Worm (Caenorhabditis elegans): ENCODE measurements around the gene rif-1.1.

Gene rif-1.1

DNA sequence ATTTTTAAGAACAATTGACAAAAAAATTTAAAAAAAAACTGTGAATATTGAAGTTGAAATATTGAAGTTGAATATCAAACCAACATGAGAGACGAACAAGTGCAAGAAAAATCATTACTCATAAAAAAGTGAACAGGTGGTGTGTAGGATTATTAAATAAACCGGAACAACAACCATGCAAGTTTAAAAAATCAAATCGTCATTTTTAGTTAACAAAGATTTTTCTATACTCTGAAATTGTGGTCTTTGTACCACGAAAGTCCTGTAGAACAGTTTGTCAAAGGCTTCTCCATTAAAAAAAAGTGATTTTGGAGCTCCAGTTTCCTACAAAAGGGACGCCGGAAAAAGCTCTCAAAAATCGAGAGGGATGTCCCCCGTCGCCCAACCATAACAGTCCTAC is 21.1 kb downstream of the rif-1.1 start, which contains the start of gene C06A12.19:
Gene C06A12.19, minus strand, starts transcription at position 101 of the 400 bp plus-strand sequence.
- no peak for TF ChIP-seq cog-1 (tag; optimal IDR thresholded peaks at IDR 0.05)
- TF ChIP-seq flt-1 (GFP tag; IDR thresholded peaks at IDR 0.05), result no peak
- no peak for TF ChIP-seq tab-1 (GFP tag; IDR thresholded peaks at IDR 0.05)
- no peak for TF ChIP-seq med-1 (GFP tag; optimal IDR thresholded peaks at IDR 0.05; ENCODE audit: insufficient read depth)
- no peak for TF ChIP-seq klf-2 (GFP tag; conservative IDR thresholded peaks at IDR 0.05)
- TF ChIP-seq ref-1 (GFP tag; conservative IDR thresholded peaks at IDR 0.05), result no peak
- no peak for TF ChIP-seq ztf-23 (GFP tag; IDR thresholded peaks at IDR 0.05)
- no peak for TF ChIP-seq ztf-29 (GFP tag; IDR thresholded peaks at IDR 0.05)
- no peak for TF ChIP-seq T22C8.4 (GFP tag; IDR thresholded peaks at IDR 0.05)

DNA sequence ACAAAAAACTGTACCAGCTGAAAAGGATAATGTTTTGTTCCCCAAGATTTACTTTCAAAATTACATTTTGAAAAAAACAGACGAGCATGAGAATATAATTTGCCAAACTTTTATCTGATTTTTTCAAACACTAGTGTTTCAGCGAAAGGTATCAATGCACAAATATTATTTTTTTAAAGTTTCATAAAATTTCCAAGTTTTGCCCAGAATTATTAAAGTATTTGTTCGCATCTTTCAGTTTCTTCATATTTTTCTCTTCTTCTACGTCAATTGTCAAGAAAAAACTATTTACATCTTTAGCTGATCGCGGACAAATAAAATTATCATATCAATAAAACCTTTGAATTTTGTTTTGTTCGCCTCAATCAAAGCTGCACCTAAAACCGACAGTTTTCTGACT is 24.0 kb downstream of the rif-1.1 start, which contains the start of gene C06A12.8:
Gene C06A12.8, plus strand, starts transcription at position 301 of the 400 bp plus-strand sequence.
- TF ChIP-seq cog-1 (tag; optimal IDR thresholded peaks at IDR 0.05), result no peak
- no peak for TF ChIP-seq ref-1 (GFP tag; conservative IDR thresholded peaks at IDR 0.05)
- no peak for TF ChIP-seq med-1 (GFP tag; optimal IDR thresholded peaks at IDR 0.05; ENCODE audit: insufficient read depth)
- TF ChIP-seq ztf-23 (GFP tag; IDR thresholded peaks at IDR 0.05), result no peak
- TF ChIP-seq flt-1 (GFP tag; IDR thresholded peaks at IDR 0.05), result no peak
- no peak for TF ChIP-seq ztf-29 (GFP tag; IDR thresholded peaks at IDR 0.05)
- no peak for TF ChIP-seq klf-2 (GFP tag; conservative IDR thresholded peaks at IDR 0.05)
- no peak for TF ChIP-seq T22C8.4 (GFP tag; IDR thresholded peaks at IDR 0.05)
- TF ChIP-seq tab-1 (GFP tag; IDR thresholded peaks at IDR 0.05), result no peak

DNA sequence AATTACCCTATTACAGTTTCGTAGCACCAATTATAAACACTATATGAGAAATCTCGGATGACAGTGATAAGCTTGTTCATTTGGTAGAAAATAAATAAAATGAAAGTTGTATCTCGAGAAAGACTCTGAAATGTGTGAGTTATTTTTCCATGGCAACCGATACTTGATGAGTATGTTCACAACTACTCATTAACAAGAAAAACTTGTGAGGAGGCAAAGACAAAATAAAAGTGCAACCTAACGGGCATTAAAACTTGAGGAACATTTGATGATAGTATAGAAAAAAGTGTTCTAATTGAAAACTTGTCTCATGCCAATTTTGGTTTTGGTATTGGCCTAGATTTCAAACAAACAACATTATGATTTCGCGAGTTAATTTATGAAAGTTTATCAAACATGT is 24.5 kb downstream of the rif-1.1 start, which contains the start of gene gcy-27:
Gene gcy-27, minus strand, starts transcription at position 101 of the 400 bp plus-strand sequence.
- TF ChIP-seq cog-1 (tag; optimal IDR thresholded peaks at IDR 0.05), result no peak
- no peak for TF ChIP-seq med-1 (GFP tag; optimal IDR thresholded peaks at IDR 0.05; ENCODE audit: insufficient read depth)
- no peak for TF ChIP-seq tab-1 (GFP tag; IDR thresholded peaks at IDR 0.05)
- no peak for TF ChIP-seq ref-1 (GFP tag; conservative IDR thresholded peaks at IDR 0.05)
- TF ChIP-seq flt-1 (GFP tag; IDR thresholded peaks at IDR 0.05), result no peak
- no peak for TF ChIP-seq ztf-23 (GFP tag; IDR thresholded peaks at IDR 0.05)
- TF ChIP-seq klf-2 (GFP tag; conservative IDR thresholded peaks at IDR 0.05), result no peak

DNA sequence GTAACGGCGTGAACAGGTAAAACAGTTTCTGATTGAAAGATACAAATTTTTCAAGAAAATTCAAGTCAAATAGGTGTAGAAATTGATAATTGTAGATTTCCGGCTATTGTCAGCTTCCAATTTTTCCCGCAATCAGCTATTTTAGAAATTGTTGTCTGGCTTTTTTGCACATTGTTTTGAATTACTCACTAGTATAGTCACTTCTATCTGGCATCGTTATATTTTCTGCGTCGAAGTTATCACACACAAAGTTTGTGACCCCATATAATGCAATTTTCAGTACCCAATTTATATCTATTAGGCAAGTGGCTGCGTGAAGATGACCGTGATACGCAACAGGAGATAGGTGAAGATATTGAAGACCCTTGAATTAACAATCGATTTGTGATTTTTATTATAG is 25.8 kb downstream of the rif-1.1 start:
- TF ChIP-seq flt-1 (GFP tag; IDR thresholded peaks at IDR 0.05), result no peak
- TF ChIP-seq tab-1 (GFP tag; IDR thresholded peaks at IDR 0.05), result no peak
- TF ChIP-seq T22C8.4 (GFP tag; IDR thresholded peaks at IDR 0.05), result no peak
- no peak for TF ChIP-seq med-1 (GFP tag; optimal IDR thresholded peaks at IDR 0.05; ENCODE audit: insufficient read depth)
- no peak for TF ChIP-seq ztf-29 (GFP tag; IDR thresholded peaks at IDR 0.05)
- TF ChIP-seq ztf-23 (GFP tag; IDR thresholded peaks at IDR 0.05), result no peak
- no peak for TF ChIP-seq klf-2 (GFP tag; conservative IDR thresholded peaks at IDR 0.05)
- no peak for TF ChIP-seq ref-1 (GFP tag; conservative IDR thresholded peaks at IDR 0.05)
- no peak for TF ChIP-seq cog-1 (tag; optimal IDR thresholded peaks at IDR 0.05)

DNA sequence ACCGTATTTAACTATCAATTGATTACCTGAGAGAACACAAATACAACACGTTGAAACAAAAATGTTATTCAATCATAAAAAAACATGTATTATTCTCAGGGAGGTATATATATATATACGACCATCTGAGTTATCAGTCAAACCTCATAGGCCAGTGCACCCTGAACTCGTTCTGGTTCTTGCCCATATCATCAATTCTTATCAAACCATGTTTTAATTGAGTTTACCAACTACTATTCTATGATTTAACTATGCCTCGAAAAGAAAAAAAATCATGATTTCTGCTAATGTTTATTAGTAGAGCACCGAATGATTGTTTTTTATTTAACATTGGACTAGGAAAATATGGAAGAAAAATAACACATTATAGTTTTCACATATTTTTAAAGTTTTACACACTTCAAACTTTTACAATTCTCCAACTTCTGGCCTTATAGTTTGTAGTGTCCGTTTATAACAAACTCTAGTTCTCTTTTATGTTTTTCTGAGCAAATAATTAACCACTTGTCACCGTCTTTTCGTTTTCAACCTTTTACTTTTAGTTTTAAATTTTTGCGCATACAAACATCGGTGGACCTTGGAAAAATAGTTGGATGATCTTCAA is 28.7 kb downstream of the rif-1.1 start:
- TF ChIP-seq cog-1 (tag; optimal IDR thresholded peaks at IDR 0.05), result no peak
- TF ChIP-seq klf-2 (GFP tag; conservative IDR thresholded peaks at IDR 0.05), result no peak
- no peak for TF ChIP-seq flt-1 (GFP tag; IDR thresholded peaks at IDR 0.05)
- no peak for TF ChIP-seq ztf-23 (GFP tag; IDR thresholded peaks at IDR 0.05)
- TF ChIP-seq T22C8.4 (GFP tag; IDR thresholded peaks at IDR 0.05), result no peak
- no peak for TF ChIP-seq ztf-29 (GFP tag; IDR thresholded peaks at IDR 0.05)
- no peak for TF ChIP-seq med-1 (GFP tag; optimal IDR thresholded peaks at IDR 0.05; ENCODE audit: insufficient read depth)
- no peak for TF ChIP-seq tab-1 (GFP tag; IDR thresholded peaks at IDR 0.05)
- no peak for TF ChIP-seq ref-1 (GFP tag; conservative IDR thresholded peaks at IDR 0.05)

DNA sequence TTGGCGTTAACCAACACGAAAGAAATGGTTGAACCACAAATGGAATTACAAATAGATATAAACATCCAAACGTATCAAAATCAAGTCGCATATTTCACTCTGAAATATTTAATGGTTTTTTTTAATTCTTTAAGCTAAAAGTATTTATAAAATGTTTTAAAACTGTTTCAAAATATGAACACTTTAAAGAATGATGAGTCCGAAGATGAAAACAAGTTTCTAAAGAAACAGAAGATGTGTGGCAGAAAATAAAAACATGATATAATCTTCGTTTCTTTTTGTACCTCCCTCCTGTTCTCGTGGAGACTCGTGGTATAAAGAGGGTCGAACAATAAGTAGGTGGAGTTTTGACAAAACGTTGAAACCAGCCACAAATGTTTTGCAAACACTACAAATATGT is 29.8 kb downstream of the rif-1.1 start, which contains the start of gene lact-6:
Gene lact-6, minus strand, starts transcription at position 101 of the 400 bp plus-strand sequence.
- TF ChIP-seq ztf-29 (GFP tag; IDR thresholded peaks at IDR 0.05) (no peak), klf-2 (GFP tag; conservative IDR thresholded peaks at IDR 0.05) (no peak), T22C8.4 (GFP tag; IDR thresholded peaks at IDR 0.05) (no peak), flt-1 (GFP tag; IDR thresholded peaks at IDR 0.05) (no peak), cog-1 (tag; optimal IDR thresholded peaks at IDR 0.05) (no peak), med-1 (GFP tag; optimal IDR thresholded peaks at IDR 0.05; ENCODE audit: insufficient read depth) (no peak), ref-1 (GFP tag; conservative IDR thresholded peaks at IDR 0.05) (no peak), ztf-23 (GFP tag; IDR thresholded peaks at IDR 0.05) (no peak), tab-1 (GFP tag; IDR thresholded peaks at IDR 0.05) (no peak)

DNA sequence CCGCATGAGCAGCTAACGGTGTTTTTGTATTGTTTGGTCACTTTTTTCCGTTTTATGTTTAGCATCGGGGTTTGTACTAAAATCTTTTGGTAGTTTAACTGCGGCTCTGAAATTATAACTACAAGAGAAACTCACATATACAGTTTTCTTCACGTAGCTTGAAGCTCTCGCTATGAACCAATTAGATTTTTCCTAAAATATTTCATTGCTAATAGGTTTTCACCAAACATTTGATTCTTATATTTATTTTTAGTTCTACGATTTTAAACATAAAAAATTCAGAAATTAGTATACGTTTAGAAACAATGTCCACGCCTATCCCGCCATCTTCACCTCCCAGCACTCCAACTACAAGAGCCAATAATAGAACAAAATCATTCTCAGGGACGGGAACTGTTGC is 33.6 kb downstream of the rif-1.1 start, which contains the start of gene C06A12.3:
Gene C06A12.3, plus strand, starts transcription at position 301 of the 400 bp plus-strand sequence.
- TF ChIP-seq tab-1 (GFP tag; IDR thresholded peaks at IDR 0.05), result no peak
- TF ChIP-seq med-1 (GFP tag; optimal IDR thresholded peaks at IDR 0.05; ENCODE audit: insufficient read depth), result no peak
- no peak for TF ChIP-seq ztf-23 (GFP tag; IDR thresholded peaks at IDR 0.05)
- TF ChIP-seq cog-1 (tag; optimal IDR thresholded peaks at IDR 0.05), result no peak
- no peak for TF ChIP-seq klf-2 (GFP tag; conservative IDR thresholded peaks at IDR 0.05)
- no peak for TF ChIP-seq ref-1 (GFP tag; conservative IDR thresholded peaks at IDR 0.05)
- no peak for TF ChIP-seq ztf-29 (GFP tag; IDR thresholded peaks at IDR 0.05)
- TF ChIP-seq flt-1 (GFP tag; IDR thresholded peaks at IDR 0.05), result no peak
- TF ChIP-seq T22C8.4 (GFP tag; IDR thresholded peaks at IDR 0.05), result no peak

DNA sequence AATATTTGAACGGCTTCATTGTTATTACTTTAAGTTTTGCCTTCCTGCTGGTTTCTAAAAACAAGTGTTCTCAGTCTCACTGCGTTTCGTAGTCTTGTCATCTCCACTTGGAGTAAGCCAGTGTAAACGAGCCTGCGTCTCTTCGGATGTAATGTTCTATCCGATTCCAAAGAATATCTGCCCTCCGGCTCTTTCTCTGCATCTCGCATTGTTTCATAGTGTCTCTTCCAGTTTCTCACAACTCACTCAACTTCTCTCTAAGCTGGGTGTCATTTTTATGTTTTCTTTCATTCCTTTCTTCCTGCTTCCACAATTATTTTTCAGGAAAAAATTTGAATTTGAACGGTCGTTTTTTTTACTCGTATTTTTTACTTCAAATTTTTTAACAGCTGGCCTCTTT is 34.1 kb downstream of the rif-1.1 start:
- TF ChIP-seq tab-1 (GFP tag; IDR thresholded peaks at IDR 0.05) (no peak), klf-2 (GFP tag; conservative IDR thresholded peaks at IDR 0.05) (no peak), cog-1 (tag; optimal IDR thresholded peaks at IDR 0.05) (no peak), ref-1 (GFP tag; conservative IDR thresholded peaks at IDR 0.05) (no peak), ztf-29 (GFP tag; IDR thresholded peaks at IDR 0.05) (no peak), T22C8.4 (GFP tag; IDR thresholded peaks at IDR 0.05) (no peak), ztf-23 (GFP tag; IDR thresholded peaks at IDR 0.05) (no peak)

DNA sequence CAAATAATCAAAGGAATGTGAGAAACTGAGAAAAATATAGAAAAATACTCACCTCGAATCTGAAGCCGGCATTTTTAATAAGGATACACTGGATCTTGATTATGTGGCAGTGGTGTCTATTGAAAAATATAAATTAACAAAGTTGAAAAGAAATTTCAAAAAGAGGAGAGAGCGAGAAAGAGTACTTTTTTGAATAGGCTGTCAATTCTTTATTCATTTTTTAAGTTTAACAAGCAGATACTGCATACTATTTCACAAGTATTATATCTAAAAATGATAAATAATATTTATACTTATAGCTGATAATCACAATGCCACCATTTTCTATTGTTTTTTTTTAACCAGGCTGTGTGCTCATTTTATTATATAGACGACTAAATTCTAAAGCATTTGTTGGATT is 43.3 kb downstream of the rif-1.1 start, which contains the start of gene npr-26:
Gene npr-26, minus strand, starts transcription at position 101 of the 400 bp plus-strand sequence.
- TF ChIP-seq T22C8.4 (GFP tag; IDR thresholded peaks at IDR 0.05) (no peak), ref-1 (GFP tag; conservative IDR thresholded peaks at IDR 0.05) (no peak), ztf-29 (GFP tag; IDR thresholded peaks at IDR 0.05) (no peak), flt-1 (GFP tag; IDR thresholded peaks at IDR 0.05) (no peak), med-1 (GFP tag; optimal IDR thresholded peaks at IDR 0.05; ENCODE audit: insufficient read depth) (no peak), cog-1 (tag; optimal IDR thresholded peaks at IDR 0.05) (no peak), ztf-23 (GFP tag; IDR thresholded peaks at IDR 0.05) (no peak), klf-2 (GFP tag; conservative IDR thresholded peaks at IDR 0.05) (no peak), tab-1 (GFP tag; IDR thresholded peaks at IDR 0.05) (no peak)

All from whole organism, midembryonic.